Worm (Caenorhabditis elegans): Measurements from ENCODE around the gene lgc-22.

- TF ChIP-seq snpc-4 (tag; optimal IDR thresholded peaks at IDR 0.05) (no peak), isw-1 (GFP tag; IDR thresholded peaks at IDR 0.05) (no peak), nhr-76 (tag; optimal IDR thresholded peaks at IDR 0.05) (no peak), mep-1 (tag; optimal IDR thresholded peaks at IDR 0.05) (no peak), unc-98 (GFP tag; IDR thresholded peaks at IDR 0.05) (no peak)
Measured at ce11 chrIV:4284020-4284419, 17.1 kb upstream of the lgc-22 start, which contains the start of gene F15E6.6.

Measured in whole organism, L1 larva.